Worm (Caenorhabditis elegans) whole organism, late embryonic: ENCODE results near the gene aat-1.

Experiments used
- C08G9.2 ChIP-seq: sonication (generic microtip); optimal IDR thresholded peaks from 2 replicates; lab custom pipeline; 2016; ENCODE audit warnings: mild to moderate bottlenecking, missing genetic modification characterization, moderate library complexity, missing compliant biosample characterization
- K02D7.2 ChIP-seq: sonication (generic microtip); optimal IDR thresholded peaks from 2 replicates; lab custom pipeline; 2017; ENCODE audit warnings: mild to moderate bottlenecking, missing genetic modification characterization, missing compliant biosample characterization
- ahr-1 ChIP-seq: sonication (generic microtip); optimal IDR thresholded peaks from 2 replicates; lab custom pipeline; 2016; ENCODE audit warnings: missing genetic modification characterization, missing compliant biosample characterization
- ama-1 ChIP-seq: fragments of 150-350 bp; optimal IDR thresholded peaks from 2 replicates; lab custom pipeline; 2014
- fkh-10 ChIP-seq: fragments of 150-350 bp; optimal IDR thresholded peaks from 2 replicates; lab custom pipeline; 2014; ENCODE audit warnings: missing biosample characterization, missing genetic modification reagents, missing genetic modification characterization
- syd-9 ChIP-seq: sonication (generic microtip); optimal IDR thresholded peaks from 2 replicates; lab custom pipeline; 2016; ENCODE audit warnings: mild to moderate bottlenecking, missing genetic modification characterization, moderate library complexity, missing compliant biosample characterization

DNA sequence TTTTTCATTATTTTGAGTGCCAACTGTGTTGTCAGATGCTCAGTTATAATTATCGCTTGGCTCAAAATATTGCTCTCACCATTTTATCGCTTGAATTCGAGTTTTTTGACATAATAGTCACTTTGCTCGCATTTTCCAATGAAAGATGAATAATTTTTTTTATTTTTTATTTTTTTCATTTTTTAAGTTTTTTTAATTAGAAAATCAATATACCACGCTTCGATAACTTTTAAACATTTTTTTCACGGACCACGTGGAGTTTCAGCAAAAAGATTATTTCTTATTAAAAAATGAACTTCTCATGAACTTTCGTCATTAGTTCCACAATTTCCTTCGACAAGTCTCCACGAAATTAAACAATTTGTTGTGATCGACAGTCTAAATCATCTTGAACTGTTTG, 13.2 kb upstream of the aat-1 start, which contains the start of gene elt-1:
- no peak for TF ChIP-seq fkh-10 (GFP tag; lab: Kevin White, UChicago)
- no peak for TF ChIP-seq ama-1
- no peak for TF ChIP-seq syd-9 (tag; lab: Kevin White, UChicago)
- no peak for TF ChIP-seq C08G9.2 (tag; lab: Kevin White, UChicago)
- TF ChIP-seq ahr-1 (tag; lab: Kevin White, UChicago), result no peak
- no peak for TF ChIP-seq K02D7.2 (tag; lab: Kevin White, UChicago)
